Worm (Caenorhabditis elegans): ENCODE results near the gene F41C6.7.
"Not testable (repeated sequence)": the region's sequence is repeated elsewhere in the genome, so short reads cannot be mapped to it uniquely, and the experiment has no call there.

Gene F41C6.7

DNA sequence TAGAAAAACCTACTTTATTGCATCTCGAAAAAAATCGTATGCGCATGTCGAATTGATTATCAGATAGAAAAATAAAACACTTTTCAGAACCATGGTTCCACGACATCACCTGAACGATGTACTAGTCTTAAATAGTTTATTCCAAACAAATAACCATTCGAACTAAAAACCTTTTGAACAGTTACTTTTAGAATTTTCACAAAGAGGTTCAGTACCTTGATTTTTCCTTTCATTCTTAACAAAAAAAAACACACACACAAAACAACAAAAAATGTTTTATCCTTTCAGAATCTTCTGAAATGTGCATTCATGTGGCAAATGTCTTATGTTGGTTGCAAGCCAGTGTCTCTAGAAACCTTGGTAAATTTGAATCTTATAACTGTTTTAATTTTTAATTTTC, 10.4 kb downstream of the F41C6.7 start, which contains the start of gene F41C6.4:
F41C6.4 (minus strand) TSS at position 101 of the 400 bp plus-strand sequence.
- TF ChIP-seq mdl-1 (tag; optimal IDR thresholded peaks at IDR 0.05) (no peak), Y55F3AM.14 (GFP tag; optimal IDR thresholded peaks at IDR 0.05) (no peak), nhr-6 (tag; optimal IDR thresholded peaks at IDR 0.05) (no peak), aly-2 (tag; optimal IDR thresholded peaks at IDR 0.05) (no peak), R02D3.7 (tag; optimal IDR thresholded peaks at IDR 0.05) (no peak), sem-4 (tag; optimal IDR thresholded peaks at IDR 0.05) (no peak), ztf-11 (tag; optimal IDR thresholded peaks at IDR 0.05) (no peak), ceh-16 (tag; optimal IDR thresholded peaks at IDR 0.05) (no peak), nhr-21 (tag; optimal IDR thresholded peaks at IDR 0.05) (no peak), ztf-1 (GFP tag; conservative IDR thresholded peaks at IDR 0.05) (no peak), lsy-2 (tag; optimal IDR thresholded peaks at IDR 0.05) (no peak), nhr-25 (tag; optimal IDR thresholded peaks at IDR 0.05) (no peak), fos-1 (tag; optimal IDR thresholded peaks at IDR 0.05) (no peak), nhr-237 (tag; optimal IDR thresholded peaks at IDR 0.05) (no peak), mbf-1 (tag; optimal IDR thresholded peaks at IDR 0.05) (no peak), lin-39 (tag; optimal IDR thresholded peaks at IDR 0.05) (no peak), lin-11 (tag; optimal IDR thresholded peaks at IDR 0.05) (no peak)

- not testable (repeated sequence) for TF ChIP-seq alr-1 (tag; optimal IDR thresholded peaks at IDR 0.05); peb-1 (tag; optimal IDR thresholded peaks at IDR 0.05); ztf-1 (GFP tag; conservative IDR thresholded peaks at IDR 0.05)
These were observed 16.4 kb downstream of the F41C6.7 start, which contains the start of gene C53B7.6 for ce11 chrX:6868669-6869068. Gene C53B7.6, minus strand, starts transcription at chrX:6868769.

DNA sequence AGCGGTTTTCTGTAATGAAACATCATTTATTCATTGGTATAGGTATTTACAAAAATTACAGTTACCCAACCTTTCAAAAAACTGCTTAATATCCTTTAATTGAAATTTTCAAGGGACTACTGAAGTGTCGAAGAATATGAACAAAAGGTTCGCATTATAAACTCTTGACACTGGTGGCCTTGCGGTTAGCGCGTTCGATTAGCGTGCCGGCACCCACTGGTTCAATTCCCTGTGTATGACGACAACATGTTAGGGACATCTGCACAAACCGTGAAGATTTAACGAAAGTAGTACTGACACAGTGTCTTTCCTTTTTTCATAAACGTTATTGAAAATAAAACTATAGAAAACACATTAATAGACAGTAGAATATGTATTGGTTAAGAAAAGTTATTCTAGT, 17.4 kb downstream of the F41C6.7 start:
- TF ChIP-seq sma-3 (GFP tag; optimal IDR thresholded peaks at IDR 0.05) = peak; percentile 63
- peak; percentile 31 for TF ChIP-seq lin-13 (GFP tag; optimal IDR thresholded peaks at IDR 0.05)
- peak; percentile 10 for TF ChIP-seq C34F6.9 (tag; optimal IDR thresholded peaks at IDR 0.05)
- TF ChIP-seq Y55F3AM.14 (GFP tag; optimal IDR thresholded peaks at IDR 0.05) = peak; percentile 62
- no peak for TF ChIP-seq ztf-11 (tag; optimal IDR thresholded peaks at IDR 0.05)
- TF ChIP-seq nhr-129 (tag; optimal IDR thresholded peaks at IDR 0.05) = peak; percentile 66
- peak; percentile 82 for TF ChIP-seq sma-9 (GFP tag; optimal IDR thresholded peaks at IDR 0.05)
- TF ChIP-seq sma-9 (tag; optimal IDR thresholded peaks at IDR 0.05) = no peak
- TF ChIP-seq nhr-77 (tag; optimal IDR thresholded peaks at IDR 0.05) = no peak
- no peak for TF ChIP-seq peb-1 (tag; optimal IDR thresholded peaks at IDR 0.05)
- peak; percentile 59 for TF ChIP-seq fos-1 (tag; optimal IDR thresholded peaks at IDR 0.05)
- TF ChIP-seq crh-2 (tag; optimal IDR thresholded peaks at IDR 0.05) = peak; percentile 66
- TF ChIP-seq nhr-21 (tag; optimal IDR thresholded peaks at IDR 0.05) = peak; percentile 11
- peak; percentile 40 for TF ChIP-seq F13H6.1 (tag; optimal IDR thresholded peaks at IDR 0.05)
- TF ChIP-seq egl-27 (tag; optimal IDR thresholded peaks at IDR 0.05) = peak; percentile 47
- TF ChIP-seq elt-1 (tag; optimal IDR thresholded peaks at IDR 0.05) = no peak

ce11 chrX:6866900-6867299, 18.2 kb downstream of the F41C6.7 start:
- TF ChIP-seq skn-1 (tag; optimal IDR thresholded peaks at IDR 0.05) (no peak), elt-1 (tag; optimal IDR thresholded peaks at IDR 0.05) (no peak), unc-55 (GFP tag; optimal IDR thresholded peaks at IDR 0.05) (no peak), alr-1 (tag; optimal IDR thresholded peaks at IDR 0.05) (no peak), R02D3.7 (tag; optimal IDR thresholded peaks at IDR 0.05) (no peak), aly-2 (tag; optimal IDR thresholded peaks at IDR 0.05) (no peak), ztf-4 (tag; optimal IDR thresholded peaks at IDR 0.05) (no peak), blmp-1 (tag; optimal IDR thresholded peaks at IDR 0.05; ENCODE audit: insufficient read depth) (no peak), nhr-129 (tag; optimal IDR thresholded peaks at IDR 0.05) (no peak), unc-39 (tag; optimal IDR thresholded peaks at IDR 0.05) (no peak), nhr-6 (tag; optimal IDR thresholded peaks at IDR 0.05) (no peak), nhr-21 (tag; optimal IDR thresholded peaks at IDR 0.05) (no peak), sem-4 (tag; optimal IDR thresholded peaks at IDR 0.05) (no peak), peb-1 (tag; optimal IDR thresholded peaks at IDR 0.05) (no peak), nhr-11 (tag; optimal IDR thresholded peaks at IDR 0.05) (no peak), nhr-77 (tag; optimal IDR thresholded peaks at IDR 0.05) (no peak), egl-27 (tag; optimal IDR thresholded peaks at IDR 0.05) (no peak), Y55F3AM.14 (GFP tag; optimal IDR thresholded peaks at IDR 0.05) (no peak), nhr-25 (tag; optimal IDR thresholded peaks at IDR 0.05) (no peak), lin-13 (GFP tag; optimal IDR thresholded peaks at IDR 0.05) (no peak)

Measured in whole organism, L2 larva.